Fruit fly (Drosophila melanogaster): ENCODE measurements around the gene tth.

dm6 chrX:13643961-13644360, 27.6 kb upstream of the tth start:
- TF ChIP-seq psq (optimal IDR thresholded peaks at IDR 0.05) = no peak
- TF ChIP-seq CG8478 (optimal IDR thresholded peaks at IDR 0.05) = no peak
- no peak for TF ChIP-seq Dll (optimal IDR thresholded peaks at IDR 0.05)
- TF ChIP-seq pan (optimal IDR thresholded peaks at IDR 0.05) = no peak
- TF ChIP-seq EcR (GFP tag; optimal IDR thresholded peaks at IDR 0.05) = no peak

Data from whole organism.